Worm (Caenorhabditis elegans) whole organism, mixed stage, embryonic: ENCODE data around the gene hsp-12.3.

Source experiments
- M03D4.4 ChIP-seq: sonication (generic microtip); optimal IDR thresholded peaks from 2 replicates; lab custom pipeline; 2017; ENCODE audit warnings: mild to moderate bottlenecking, missing genetic modification characterization, missing compliant biosample characterization
- blmp-1 ChIP-seq: fragments of 150-350 bp; optimal IDR thresholded peaks from 2 replicates; lab custom pipeline; 2014; ENCODE audit warnings: missing biosample characterization, missing genetic modification characterization
- ceh-43 ChIP-seq: fragments of 200-800 bp; sonication (Bioruptor generic); optimal IDR thresholded peaks from 2 replicates; lab custom pipeline; 2018; ENCODE audit warnings: mild to moderate bottlenecking, missing genetic modification characterization, moderate library complexity, missing compliant biosample characterization
- ceh-83 ChIP-seq: fragments of 200-800 bp; sonication (Bioruptor generic); optimal IDR thresholded peaks from 2 replicates; lab custom pipeline; 2018; ENCODE audit warnings: mild to moderate bottlenecking, missing genetic modification characterization, missing compliant biosample characterization
- ces-1 ChIP-seq: fragments of 150-350 bp; optimal IDR thresholded peaks from 2 replicates; lab custom pipeline; 2014; ENCODE audit warnings: missing biosample characterization, missing genetic modification reagents, missing genetic modification characterization
- cnd-1 ChIP-seq: fragments of 200-800 bp; sonication (Bioruptor generic); optimal IDR thresholded peaks from 2 replicates; lab custom pipeline; 2018; ENCODE audit warnings: mild to moderate bottlenecking, missing genetic modification characterization, missing compliant biosample characterization
- drap-1 ChIP-seq: fragments of 200-800 bp; sonication (Bioruptor generic); optimal IDR thresholded peaks from 3 replicates; lab custom pipeline; 2018; ENCODE audit warnings: mild to moderate bottlenecking, missing genetic modification characterization, missing compliant biosample characterization
- elt-1 ChIP-seq: sonication (generic microtip); optimal IDR thresholded peaks from 2 replicates; lab custom pipeline; 2017; ENCODE audit warnings: missing genetic modification characterization, mild to moderate bottlenecking, missing compliant biosample characterization, antibody characterized with exemption, moderate library complexity, borderline replicate concordance; ENCODE audit not compliant: insufficient read depth
- elt-3 ChIP-seq: fragments of 150-350 bp; optimal IDR thresholded peaks from 2 replicates; lab custom pipeline; 2014; ENCODE audit warnings: missing biosample characterization, missing genetic modification characterization
- flh-1 ChIP-seq: fragments of 200-800 bp; sonication (Bioruptor generic); optimal IDR thresholded peaks from 2 replicates; lab custom pipeline; 2018; ENCODE audit warnings: mild to moderate bottlenecking, missing genetic modification characterization, moderate library complexity, missing compliant biosample characterization
- ham-2 ChIP-seq: fragments of 200-800 bp; sonication (Bioruptor generic); optimal IDR thresholded peaks from 2 replicates; lab custom pipeline; 2018; ENCODE audit warnings: mild to moderate bottlenecking, missing genetic modification characterization, missing compliant biosample characterization
- hlh-1 ChIP-seq: fragments of 150-350 bp; optimal IDR thresholded peaks from 2 replicates; lab custom pipeline; 2014; ENCODE audit warnings: missing biosample characterization, missing genetic modification reagents, missing genetic modification characterization
- lin-32 ChIP-seq: fragments of 200-800 bp; sonication (Bioruptor generic); optimal IDR thresholded peaks from 2 replicates; lab custom pipeline; 2018; ENCODE audit warnings: mild to moderate bottlenecking, missing genetic modification characterization, missing compliant biosample characterization
- mep-1 ChIP-seq: fragments of 150-350 bp; optimal IDR thresholded peaks from 2 replicates; lab custom pipeline; 2017; ENCODE audit warnings: missing biosample characterization, missing genetic modification reagents, missing genetic modification characterization, inconsistent platforms
- mls-2 ChIP-seq: sonication (generic microtip); optimal IDR thresholded peaks from 2 replicates; lab custom pipeline; 2016; ENCODE audit warnings: mild to moderate bottlenecking, missing genetic modification characterization, moderate library complexity, missing compliant biosample characterization
- nhr-12 ChIP-seq: fragments of 150-350 bp; optimal IDR thresholded peaks from 2 replicates; lab custom pipeline; 2014; ENCODE audit warnings: missing biosample characterization, missing genetic modification characterization
- nhr-2 ChIP-seq: fragments of 150-350 bp; optimal IDR thresholded peaks from 2 replicates; lab custom pipeline; 2014; ENCODE audit warnings: missing biosample characterization, missing genetic modification characterization
- nhr-237 ChIP-seq: fragments of 150-350 bp; optimal IDR thresholded peaks from 2 replicates; lab custom pipeline; 2014; ENCODE audit warnings: missing biosample characterization, missing genetic modification characterization
- nhr-28 ChIP-seq: fragments of 150-350 bp; optimal IDR thresholded peaks from 2 replicates; lab custom pipeline; 2014; ENCODE audit warnings: missing biosample characterization, missing genetic modification characterization
- nhr-76 ChIP-seq: sonication (generic microtip); optimal IDR thresholded peaks from 2 replicates; lab custom pipeline; 2017; ENCODE audit warnings: missing biosample characterization, missing genetic modification characterization
- pha-4 ChIP-seq: fragments of 150-350 bp; optimal IDR thresholded peaks from 2 replicates; lab custom pipeline; 2018; ENCODE audit warnings: missing biosample characterization, missing genetic modification reagents, missing genetic modification characterization
- sem-2 ChIP-seq: fragments of 200-800 bp; sonication (Bioruptor generic); optimal IDR thresholded peaks from 2 replicates; lab custom pipeline; 2018; ENCODE audit warnings: mild to moderate bottlenecking, missing genetic modification characterization, missing compliant biosample characterization
- sptf-1 ChIP-seq: sonication (generic microtip); optimal IDR thresholded peaks from 2 replicates; lab custom pipeline; 2017; ENCODE audit warnings: mild to moderate bottlenecking, missing genetic modification characterization, moderate library complexity, missing compliant biosample characterization
- unc-120 ChIP-seq: sonication (generic microtip); optimal IDR thresholded peaks from 2 replicates; lab custom pipeline; 2017; ENCODE audit warnings: missing genetic modification characterization, missing compliant biosample characterization; ENCODE audit not compliant: poor library complexity, severe bottlenecking
- unc-39 ChIP-seq: fragments of 150-350 bp; optimal IDR thresholded peaks from 2 replicates; lab custom pipeline; 2014; ENCODE audit warnings: missing biosample characterization, missing genetic modification characterization
- unc-62 ChIP-seq: fragments of 150-350 bp; optimal IDR thresholded peaks from 2 replicates; lab custom pipeline; 2014; ENCODE audit warnings: missing biosample characterization, missing genetic modification reagents, missing genetic modification characterization
- zip-8 ChIP-seq: fragments of 150-350 bp; optimal IDR thresholded peaks from 2 replicates; lab custom pipeline; 2014; ENCODE audit warnings: missing biosample characterization, missing genetic modification characterization
- ztf-11 ChIP-seq: fragments of 150-350 bp; optimal IDR thresholded peaks from 2 replicates; lab custom pipeline; 2014; ENCODE audit warnings: missing biosample characterization, missing genetic modification characterization

The hsp-12.3 gene

ce11 chrIV:9464345-9464783, 19.1 kb upstream of the hsp-12.3 start:
- TF ChIP-seq drap-1 (GFP tag; lab: Kevin White, UChicago) (no peak), sptf-1 (tag; lab: Kevin White, UChicago) (no peak)

ce11 chrIV:9459224-9459781, 14.0 kb upstream of the hsp-12.3 start, which contains the start of gene copb-2:
TSS of gene copb-2 (plus strand) at chrIV:9459731.
- TF ChIP-seq lin-32 (GFP tag; lab: Kevin White, UChicago) = no peak
- TF ChIP-seq ces-1 = peak; percentile 49
- peak; percentile 40 for TF ChIP-seq mep-1 (tag; lab: Kevin White, UChicago)
- TF ChIP-seq cnd-1 (tag; lab: Kevin White, UChicago) = no peak
- peak; percentile 27 for TF ChIP-seq hlh-1 (tag; lab: Kevin White, UChicago)

- TF ChIP-seq sem-2 (GFP tag; lab: Kevin White, UChicago) = no peak
- no peak for TF ChIP-seq mls-2
- no peak for TF ChIP-seq ces-1
- no peak for TF ChIP-seq nhr-28 (tag; lab: Kevin White, UChicago)
- no peak for TF ChIP-seq ham-2 (GFP tag; lab: Kevin White, UChicago)
- TF ChIP-seq ceh-43 (GFP tag; lab: Kevin White, UChicago) = no peak
- no peak for TF ChIP-seq unc-62 (GFP tag; lab: Kevin White, UChicago)
- no peak for TF ChIP-seq unc-39 (tag; lab: Kevin White, UChicago)
- TF ChIP-seq M03D4.4 = no peak
- TF ChIP-seq ztf-11 = no peak
- TF ChIP-seq unc-120 (tag; lab: Kevin White, UChicago) = no peak
- TF ChIP-seq flh-1 (GFP tag; lab: Kevin White, UChicago) = no peak
- TF ChIP-seq nhr-76 (tag; lab: Kevin White, UChicago) = no peak
- no peak for TF ChIP-seq elt-1 (tag; lab: Kevin White, UChicago)
- no peak for TF ChIP-seq zip-8 (tag; lab: Kevin White, UChicago)
- no peak for TF ChIP-seq blmp-1 (tag; lab: Kevin White, UChicago)
- TF ChIP-seq ceh-83 (GFP tag; lab: Kevin White, UChicago) = no peak
- TF ChIP-seq elt-3 (tag; lab: Kevin White, UChicago) = no peak
- TF ChIP-seq nhr-2 (tag; lab: Kevin White, UChicago) = no peak
Observed at ce11 chrIV:9457400-9457799, 12.1 kb upstream of the hsp-12.3 start, which contains the start of gene cutl-17. TSS of gene cutl-17 (minus strand) at chrIV:9457500.

ce11 chrIV:9451816-9452215, 6.5 kb upstream of the hsp-12.3 start:
- TF ChIP-seq zip-8 (tag; lab: Kevin White, UChicago) (no peak), ceh-83 (GFP tag; lab: Kevin White, UChicago) (no peak), ham-2 (GFP tag; lab: Kevin White, UChicago) (no peak)

ce11 chrIV:9450375-9450774, 5.1 kb upstream of the hsp-12.3 start, which contains the start of gene cpin-1:
TSS of gene cpin-1 (plus strand) at chrIV:9450675.
- TF ChIP-seq flh-1 (GFP tag; lab: Kevin White, UChicago) (no peak), nhr-12 (no peak), nhr-2 (tag; lab: Kevin White, UChicago) (no peak)

ce11 chrIV:9447209-9447608, 1.9 kb upstream of the hsp-12.3 start, which contains the start of gene hsp-12.6:
TSS of gene hsp-12.6 (minus strand) at chrIV:9447228.
- TF ChIP-seq nhr-12 (no peak), ceh-43 (GFP tag; lab: Kevin White, UChicago) (no peak), mls-2 (no peak), blmp-1 (tag; lab: Kevin White, UChicago) (no peak), unc-120 (tag; lab: Kevin White, UChicago) (no peak), nhr-237 (tag; lab: Kevin White, UChicago) (no peak), pha-4 (tag; lab: Kevin White, UChicago) (no peak), nhr-2 (tag; lab: Kevin White, UChicago) (no peak), mep-1 (tag; lab: Kevin White, UChicago) (no peak), drap-1 (GFP tag; lab: Kevin White, UChicago) (no peak), hlh-1 (tag; lab: Kevin White, UChicago) (no peak), ztf-11 (no peak)
- TF ChIP-seq, all 35 proteins: peak for 0
